Worm (Caenorhabditis elegans): ENCODE measurements around the gene sams-3.

DNA sequence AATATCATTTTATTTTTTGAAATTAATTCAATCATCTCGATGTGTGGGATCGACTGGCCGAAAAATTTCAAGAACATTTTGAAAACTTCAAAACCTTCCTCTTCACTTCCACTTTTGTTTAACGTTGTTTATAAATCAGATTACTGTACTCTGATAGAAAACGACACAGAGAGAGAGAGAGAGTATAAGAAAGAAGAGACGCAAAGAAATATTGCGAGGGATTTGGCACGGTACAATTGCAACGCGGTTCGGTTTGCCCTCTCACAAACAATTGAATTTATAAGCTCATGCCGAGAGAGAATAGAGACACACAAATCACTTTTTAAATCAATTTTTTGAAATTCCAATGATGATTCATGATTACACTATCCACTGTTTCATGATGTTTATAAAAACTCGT lies 42.1 kb upstream of the sams-3 start:
- TF ChIP-seq F23B12.7 (tag; optimal IDR thresholded peaks at IDR 0.05; ENCODE audit: insufficient read depth) = no peak
- TF ChIP-seq unc-130 (GFP tag; optimal IDR thresholded peaks at IDR 0.05) = no peak
- TF ChIP-seq sea-2 (GFP tag; IDR thresholded peaks at IDR 0.05) = no peak
- TF ChIP-seq ztf-26 (tag; optimal IDR thresholded peaks at IDR 0.05) = no peak
- no peak for TF ChIP-seq T07F8.4 (tag; optimal IDR thresholded peaks at IDR 0.05)
- no peak for TF ChIP-seq gei-17 (GFP tag; optimal IDR thresholded peaks at IDR 0.05)
- TF ChIP-seq lin-26 (GFP tag; IDR thresholded peaks at IDR 0.05) = no peak
- TF ChIP-seq F49E8.2 (tag; optimal IDR thresholded peaks at IDR 0.05; ENCODE audit: insufficient read depth) = no peak
- no peak for TF ChIP-seq unc-62 (GFP tag; optimal IDR thresholded peaks at IDR 0.05)

Measured in whole organism, young adult.